Worm (Caenorhabditis elegans) whole organism, young adult: Measurements from ENCODE around the gene nhr-86.

Experiments used
- D2030.7 ChIP-seq: fragments of 200-800 bp; sonication (Bioruptor generic); IDR thresholded peaks from 2 replicates; pipeline ENCODE4 v1.3.6; 2022; ENCODE audit warnings: missing genetic modification reagents, missing genetic modification characterization, missing compliant biosample characterization
- F10E7.11 ChIP-seq: sonication (generic microtip); optimal IDR thresholded peaks from 2 replicates; lab custom pipeline; 2017; ENCODE audit warnings: mild to moderate bottlenecking, missing genetic modification characterization, moderate library complexity, missing compliant biosample characterization
- F37B4.10 ChIP-seq: fragments of 200-800 bp; sonication (Bioruptor generic); IDR thresholded peaks from 2 replicates; pipeline ENCODE4 v1.3.6; 2022; ENCODE audit warnings: missing genetic modification characterization, missing compliant biosample characterization
- K12H6.12 ChIP-seq: fragments of 200-800 bp; sonication (Bioruptor generic); optimal IDR thresholded peaks from 2 replicates; lab custom pipeline; 2018; ENCODE audit warnings: mild to moderate bottlenecking, missing genetic modification characterization, missing compliant biosample characterization
- ZK185.1 ChIP-seq: sonication (generic microtip); optimal IDR thresholded peaks from 2 replicates; lab custom pipeline; 2016; ENCODE audit warnings: mild to moderate bottlenecking, missing genetic modification characterization, missing compliant biosample characterization; ENCODE audit not compliant: poor library complexity, severe bottlenecking
- atf-7 ChIP-seq: sonication (generic microtip); optimal IDR thresholded peaks from 2 replicates; lab custom pipeline; 2017; ENCODE audit warnings: mild to moderate bottlenecking, missing genetic modification characterization, missing compliant biosample characterization
- bed-2 ChIP-seq: fragments of 200-800 bp; sonication (Bioruptor generic); IDR thresholded peaks from 2 replicates; pipeline ENCODE4 v1.3.6; 2022; ENCODE audit warnings: missing genetic modification reagents, missing genetic modification characterization, missing compliant biosample characterization
- ceh-100 ChIP-seq: fragments of 200-800 bp; sonication (Bioruptor generic); IDR thresholded peaks from 2 replicates; pipeline ENCODE4 v1.3.6; 2022; ENCODE audit warnings: missing genetic modification reagents, missing genetic modification characterization, missing compliant biosample characterization
- ceh-27 ChIP-seq: fragments of 200-800 bp; sonication (Bioruptor generic); optimal IDR thresholded peaks from 2 replicates; lab custom pipeline; 2018; ENCODE audit warnings: mild to moderate bottlenecking, missing genetic modification characterization, moderate library complexity, missing compliant biosample characterization
- ceh-58 ChIP-seq: fragments of 200-800 bp; sonication (Bioruptor generic); IDR thresholded peaks from 2 replicates; pipeline ENCODE4 v1.3.6; 2022; ENCODE audit warnings: missing genetic modification characterization, missing compliant biosample characterization
- dox-1 ChIP-seq: fragments of 200-800 bp; sonication (Bioruptor generic); IDR thresholded peaks from 2 replicates; pipeline ENCODE4 v1.3.6; 2022; ENCODE audit warnings: missing genetic modification reagents, missing genetic modification characterization, missing compliant biosample characterization
- efl-1 ChIP-seq: fragments of 150-350 bp; optimal IDR thresholded peaks from 2 replicates; lab custom pipeline; 2014; ENCODE audit warnings: missing biosample characterization, missing genetic modification reagents, missing genetic modification characterization
- egl-18 ChIP-seq: fragments of 200-800 bp; sonication (Bioruptor generic); IDR thresholded peaks from 2 replicates; pipeline ENCODE4 v1.3.6; 2022; ENCODE audit warnings: missing genetic modification reagents, missing genetic modification characterization, missing compliant biosample characterization
- egl-44 ChIP-seq: fragments of 200-800 bp; sonication (Bioruptor generic); IDR thresholded peaks from 2 replicates; pipeline ENCODE4 v1.3.6; 2022; ENCODE audit warnings: missing genetic modification reagents, missing genetic modification characterization, missing compliant biosample characterization
- egrh-3 ChIP-seq: fragments of 200-800 bp; sonication (Bioruptor generic); IDR thresholded peaks from 2 replicates; pipeline ENCODE4 v1.3.6; 2022; ENCODE audit warnings: missing genetic modification reagents, missing genetic modification characterization, missing compliant biosample characterization
- ekl-4 ChIP-seq: fragments of 200-800 bp; sonication (Bioruptor generic); IDR thresholded peaks from 2 replicates; pipeline ENCODE4 v1.3.6; 2022; ENCODE audit warnings: missing genetic modification reagents, missing genetic modification characterization, missing compliant biosample characterization
- him-1 ChIP-seq: sonication (generic microtip); optimal IDR thresholded peaks from 2 replicates; lab custom pipeline; 2016; ENCODE audit warnings: missing genotype, missing genetic modification reagents, missing genetic modification characterization, missing compliant biosample characterization
- hmg-1.2 ChIP-seq: fragments of 200-800 bp; sonication (Bioruptor generic); IDR thresholded peaks from 2 replicates; pipeline ENCODE4 v1.3.6; 2022; ENCODE audit warnings: missing genetic modification reagents, missing genetic modification characterization, missing compliant biosample characterization
- hrde-1 ChIP-seq: sonication (generic microtip); optimal IDR thresholded peaks from 2 replicates; lab custom pipeline; 2016; ENCODE audit warnings: missing genetic modification characterization, mild to moderate bottlenecking, missing compliant biosample characterization, moderate library complexity, missing genotype, missing genetic modification reagents, borderline replicate concordance
- lag-1 ChIP-seq: fragments of 200-800 bp; sonication (Bioruptor generic); IDR thresholded peaks from 2 replicates; pipeline ENCODE4 v1.3.6; 2022; ENCODE audit warnings: missing genetic modification reagents, missing genetic modification characterization, missing compliant biosample characterization
- let-607 ChIP-seq, 2 experiments: fragments of 200-800 bp in 1 of 2; sonication (Bioruptor generic) in 1 of 2; sonication (generic microtip) in 1 of 2; optimal IDR thresholded peaks; 2 replicates each; lab custom pipeline; 2016 to 2018; ENCODE audit warnings: mild to moderate bottlenecking in 2 of 2, missing compliant biosample characterization in 2 of 2, missing genetic modification characterization in 2 of 2, moderate library complexity in 2 of 2, missing genotype in 1 of 2
- lin-35 ChIP-seq, 3 experiments: fragments of 150-350 bp in 2 of 3; sonication (generic microtip) in 1 of 3; optimal IDR thresholded peaks; 2 replicates each; lab custom pipeline; 2014 to 2018; ENCODE audit warnings: missing biosample characterization in 3 of 3, missing genetic modification characterization in 3 of 3, missing genetic modification reagents in 3 of 3
- lsl-1 ChIP-seq: fragments of 200-800 bp; sonication (Bioruptor generic); optimal IDR thresholded peaks from 2 replicates; lab custom pipeline; 2018; ENCODE audit warnings: mild to moderate bottlenecking, missing genetic modification characterization, moderate library complexity, missing compliant biosample characterization
- madf-3 ChIP-seq: fragments of 200-800 bp; sonication (Bioruptor generic); IDR thresholded peaks from 2 replicates; pipeline ENCODE4 v1.3.6; 2022; ENCODE audit warnings: missing genetic modification reagents, missing genetic modification characterization, missing compliant biosample characterization
- madf-6 ChIP-seq: fragments of 200-800 bp; sonication (Bioruptor generic); IDR thresholded peaks from 2 replicates; pipeline ENCODE4 v1.3.6; 2022; ENCODE audit warnings: missing genetic modification reagents, missing genetic modification characterization, missing compliant biosample characterization
- mel-28 ChIP-seq: sonication (generic microtip); optimal IDR thresholded peaks from 2 replicates; lab custom pipeline; 2016; ENCODE audit warnings: borderline replicate concordance, mild to moderate bottlenecking, missing genetic modification characterization, missing compliant biosample characterization
- nfyb-1 ChIP-seq: fragments of 200-800 bp; sonication (Bioruptor generic); IDR thresholded peaks from 2 replicates; pipeline ENCODE4 v1.3.6; 2022; ENCODE audit warnings: missing genetic modification reagents, missing genetic modification characterization, missing compliant biosample characterization
- pbrm-1 ChIP-seq: fragments of 200-800 bp; sonication (Bioruptor generic); IDR thresholded peaks from 2 replicates; pipeline ENCODE4 v1.3.6; 2022; ENCODE audit warnings: missing genetic modification reagents, missing genetic modification characterization, missing compliant biosample characterization
- repo-1 ChIP-seq: sonication (generic microtip); optimal IDR thresholded peaks from 2 replicates; lab custom pipeline; 2017; ENCODE audit warnings: mild to moderate bottlenecking, missing genetic modification characterization, missing compliant biosample characterization
- sea-2 ChIP-seq: fragments of 200-800 bp; sonication (Bioruptor generic); IDR thresholded peaks from 2 replicates; pipeline ENCODE4 v1.3.6; 2022; ENCODE audit warnings: missing genetic modification characterization, missing compliant biosample characterization
- snpc-1.1 ChIP-seq: sonication (generic microtip); optimal IDR thresholded peaks from 2 replicates; lab custom pipeline; 2017; ENCODE audit warnings: missing genetic modification characterization, mild to moderate bottlenecking, missing compliant biosample characterization, antibody characterized with exemption, moderate library complexity, missing genotype, missing genetic modification reagents; ENCODE audit not compliant: insufficient read depth
- snpc-3.4 ChIP-seq: sonication (generic microtip); optimal IDR thresholded peaks from 2 replicates; lab custom pipeline; 2017; ENCODE audit warnings: missing genetic modification characterization, mild to moderate bottlenecking, missing compliant biosample characterization, antibody characterized with exemption, moderate library complexity, missing genotype, missing genetic modification reagents
- somi-1 ChIP-seq: fragments of 200-800 bp; sonication (Bioruptor generic); optimal IDR thresholded peaks from 2 replicates; lab custom pipeline; 2018; ENCODE audit warnings: mild to moderate bottlenecking, missing genetic modification characterization, missing compliant biosample characterization
- unc-62 ChIP-seq: fragments of 150-350 bp; optimal IDR thresholded peaks from 2 replicates; lab custom pipeline; 2014; ENCODE audit warnings: missing biosample characterization, missing genetic modification reagents, missing genetic modification characterization
- xnd-1 ChIP-seq: sonication (generic microtip); optimal IDR thresholded peaks from 2 replicates; lab custom pipeline; 2016; ENCODE audit warnings: missing genotype, missing genetic modification reagents, missing genetic modification characterization, missing compliant biosample characterization
- zfh-2 ChIP-seq: fragments of 200-800 bp; sonication (Bioruptor generic); conservative IDR thresholded peaks from 2 replicates; pipeline ENCODE4 v1.3.6; 2022; ENCODE audit warnings: missing genetic modification reagents, missing genetic modification characterization, missing compliant biosample characterization
- ztf-25 ChIP-seq: fragments of 200-800 bp; sonication (Bioruptor generic); IDR thresholded peaks from 2 replicates; pipeline ENCODE4 v1.3.6; 2022; ENCODE audit warnings: missing genetic modification reagents, missing genetic modification characterization, missing compliant biosample characterization
- ztf-26 ChIP-seq: sonication (generic microtip); optimal IDR thresholded peaks from 2 replicates; lab custom pipeline; 2017; ENCODE audit warnings: missing genetic modification characterization, missing compliant biosample characterization

Gene nhr-86

DNA sequence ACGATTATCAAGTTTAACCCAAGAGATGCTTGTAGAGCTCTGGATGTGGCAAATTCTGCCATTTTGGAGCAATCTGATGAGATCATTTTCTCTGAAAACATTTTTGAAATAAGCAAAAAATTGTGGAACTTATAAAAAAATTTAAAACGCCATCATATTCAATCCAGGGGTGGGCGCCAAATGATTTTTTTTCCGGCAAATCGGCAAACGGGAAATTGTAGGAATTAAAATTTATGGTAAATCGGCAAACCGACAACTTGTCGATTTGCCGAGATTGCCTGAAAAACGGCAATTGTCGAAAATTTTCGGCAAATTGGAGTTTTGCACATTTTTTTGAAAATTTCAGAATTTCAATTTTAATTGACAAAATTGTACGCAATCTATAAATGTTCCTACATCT is 31.1 kb downstream of the nhr-86 start, which contains the start of gene srab-23:
Gene srab-23, minus strand, starts transcription at position 101 of the 400 bp plus-strand sequence.
- TF ChIP-seq ceh-100 (GFP tag; lab: Robert Waterston, UW) (no peak), lin-35 (GFP tag; optimal IDR thresholded peaks at IDR 0.05; lab: Kevin White, UChicago) (no peak), egl-44 (GFP tag; lab: Robert Waterston, UW) (no peak), snpc-3.4 (tag; lab: Kevin White, UChicago) (no peak), K12H6.12 (tag; lab: Kevin White, UChicago) (no peak), ztf-26 (tag; lab: Kevin White, UChicago) (no peak), nfyb-1 (GFP tag; lab: Robert Waterston, UW) (no peak), F37B4.10 (GFP tag; lab: Robert Waterston, UW) (no peak), atf-7 (no peak), hrde-1 (tag; lab: Kevin White, UChicago) (no peak), snpc-1.1 (tag; lab: Kevin White, UChicago) (no peak)

- TF ChIP-seq dox-1 (no peak), hmg-1.2 (GFP tag; lab: Robert Waterston, UW) (no peak), egl-18 (GFP tag; lab: Robert Waterston, UW) (no peak), atf-7 (no peak), madf-3 (GFP tag; lab: Robert Waterston, UW) (no peak), D2030.7 (GFP tag; lab: Robert Waterston, UW) (no peak), lsl-1 (GFP tag; lab: Kevin White, UChicago) (no peak), efl-1 (no peak), sea-2 (no peak), mel-28 (tag; lab: Kevin White, UChicago) (no peak), lin-35 (GFP tag; optimal IDR thresholded peaks at IDR 0.05; lab: Kevin White, UChicago) (no peak), ztf-25 (GFP tag; lab: Robert Waterston, UW) (no peak), repo-1 (no peak), egrh-3 (GFP tag; lab: Robert Waterston, UW) (no peak), somi-1 (GFP tag; lab: Kevin White, UChicago) (no peak), bed-2 (GFP tag; lab: Robert Waterston, UW) (no peak), F10E7.11 (tag; lab: Kevin White, UChicago) (no peak), unc-62 (GFP tag; lab: Kevin White, UChicago) (no peak), egl-44 (GFP tag; lab: Robert Waterston, UW) (no peak), madf-6 (no peak)
Measured at ce11 chrV:2031454-2031853, 35.2 kb downstream of the nhr-86 start, which contains the start of gene hil-6. TSS of gene hil-6 (minus strand) at chrV:2031554.

DNA sequence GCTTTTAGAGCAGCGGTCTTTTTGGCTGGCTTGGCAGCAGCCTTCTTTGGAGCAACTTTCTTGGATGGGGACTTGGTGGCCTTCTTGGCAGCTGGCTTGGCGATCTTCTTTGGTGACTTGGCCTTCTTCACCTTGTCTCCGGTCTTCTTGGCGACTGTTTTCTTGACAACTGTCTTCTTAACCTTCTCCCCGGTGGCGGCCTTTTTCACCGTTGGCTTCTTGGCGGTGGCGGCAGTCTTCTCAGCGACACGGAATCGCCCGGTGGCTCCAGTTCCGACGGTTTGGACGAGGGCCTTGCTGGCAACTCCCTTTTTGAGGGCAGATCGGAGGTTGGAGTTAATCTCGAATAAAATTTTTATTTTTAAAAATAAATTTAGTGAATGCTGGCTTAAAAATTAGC is 36.0 kb downstream of the nhr-86 start:
- no peak for TF ChIP-seq xnd-1 (tag; lab: Kevin White, UChicago)
- TF ChIP-seq F37B4.10 (GFP tag; lab: Robert Waterston, UW): no peak
- TF ChIP-seq madf-3 (GFP tag; lab: Robert Waterston, UW): 0 out of 2 replicates have a peak, but pooled peaks have one; percentile 51
- no peak for TF ChIP-seq ceh-27 (GFP tag; lab: Kevin White, UChicago)
- TF ChIP-seq zfh-2 (GFP tag; lab: Robert Waterston, UW): peak; percentile 46; the same call in 1 of the 2 replicates
- no peak for TF ChIP-seq madf-6
- no peak for TF ChIP-seq ekl-4 (GFP tag; lab: Robert Waterston, UW)
- no peak for TF ChIP-seq ZK185.1 (tag; lab: Kevin White, UChicago)
- TF ChIP-seq let-607 (tag; optimal IDR thresholded peaks at IDR 0.05; lab: Kevin White, UChicago): no peak
- TF ChIP-seq lag-1 (GFP tag; lab: Robert Waterston, UW): no peak
- no peak for TF ChIP-seq ceh-58
- TF ChIP-seq him-1 (tag; lab: Kevin White, UChicago): no peak
- TF ChIP-seq pbrm-1 (GFP tag; lab: Robert Waterston, UW): no peak
